Fruit fly (Drosophila melanogaster): ENCODE data around the gene CG14339.

DNA sequence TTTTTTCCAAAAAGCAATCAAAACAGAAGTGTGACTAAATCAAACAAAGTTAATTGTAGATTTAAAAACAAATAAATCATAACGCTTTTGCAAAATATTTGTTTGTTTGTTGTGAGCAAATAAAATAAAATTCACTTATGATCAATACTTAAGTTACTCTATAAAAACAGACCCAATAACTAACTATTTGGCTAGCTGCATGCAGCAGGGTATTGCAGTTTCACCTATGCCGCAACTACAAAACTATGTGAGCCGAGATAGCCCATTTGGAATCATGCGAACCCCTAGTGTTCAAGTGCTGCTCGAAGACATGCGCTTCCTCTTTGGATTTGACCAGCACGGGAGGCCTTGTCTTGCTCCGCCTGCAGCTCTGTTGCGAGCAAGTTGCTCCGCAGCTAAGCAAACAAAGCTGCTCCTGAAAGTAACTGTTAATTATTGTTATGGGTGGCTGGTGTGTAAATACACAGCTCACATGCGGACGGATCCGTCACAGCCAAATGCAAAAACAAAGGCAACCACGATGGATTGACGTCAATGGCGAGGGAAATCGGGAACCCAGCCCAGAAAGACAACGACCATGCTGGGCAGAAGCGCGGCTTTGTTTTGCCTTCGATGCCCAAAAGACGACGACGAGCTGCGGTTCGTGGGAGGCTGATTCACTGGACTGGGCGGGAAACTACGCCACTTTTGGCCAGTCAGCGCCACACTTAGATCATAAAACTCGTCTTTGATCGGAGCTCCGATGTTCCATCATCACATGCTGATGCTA lies 13.8 kb downstream of the CG14339 start:
- no peak for TF ChIP-seq Sin3A (optimal IDR thresholded peaks at IDR 0.05)
- TF ChIP-seq h (optimal IDR thresholded peaks at IDR 0.05): no peak
